Worm (Caenorhabditis elegans) whole organism, L4 larva: ENCODE results near the gene F02E11.3.

ENCODE experiments used
- ceh-62 ChIP-seq: sonication (generic microtip); optimal IDR thresholded peaks from 2 replicates; lab custom pipeline; 2017; ENCODE audit warnings: missing biosample characterization, missing genetic modification characterization
- ceh-82 ChIP-seq: sonication (generic microtip); optimal IDR thresholded peaks from 2 replicates; lab custom pipeline; 2017; ENCODE audit warnings: missing biosample characterization, missing genetic modification characterization
- fos-1 ChIP-seq: fragments of 150-350 bp; optimal IDR thresholded peaks from 2 replicates; lab custom pipeline; 2014; ENCODE audit warnings: missing biosample characterization, missing genetic modification characterization
- jun-1 ChIP-seq: fragments of 150-350 bp; optimal IDR thresholded peaks from 2 replicates; lab custom pipeline; 2014; ENCODE audit warnings: missing biosample characterization, missing genetic modification reagents, missing genetic modification characterization
- lsy-2 ChIP-seq, 2 experiments: fragments of 150-350 bp in 1 of 2; sonication (generic microtip) in 1 of 2; optimal IDR thresholded peaks; 2 replicates each; lab custom pipeline; 2014 to 2017; ENCODE audit warnings: missing biosample characterization in 2 of 2, missing genetic modification characterization in 2 of 2
- mdl-1 ChIP-seq, 2 experiments: fragments of 150-350 bp in 1 of 2; sonication (generic microtip) in 1 of 2; optimal IDR thresholded peaks; 2 replicates each; lab custom pipeline; 2014 to 2017; ENCODE audit warnings: missing biosample characterization in 2 of 2, missing genetic modification characterization in 2 of 2
- nhr-11 ChIP-seq: fragments of 150-350 bp; optimal IDR thresholded peaks from 2 replicates; lab custom pipeline; 2014; ENCODE audit warnings: missing biosample characterization, missing genetic modification characterization
- nhr-111 ChIP-seq: fragments of 200-800 bp; sonication (Bioruptor generic); optimal IDR thresholded peaks from 2 replicates; lab custom pipeline; 2018; ENCODE audit warnings: mild to moderate bottlenecking, missing genetic modification characterization, missing compliant biosample characterization
- nhr-48 ChIP-seq: sonication (generic microtip); optimal IDR thresholded peaks from 2 replicates; lab custom pipeline; 2016; ENCODE audit warnings: mild to moderate bottlenecking, missing genetic modification characterization, missing compliant biosample characterization
- pha-4 ChIP-seq, 2 experiments: fragments of 150-350 bp in 1 of 2; fragments of 200-800 bp in 1 of 2; sonication (Bioruptor generic) in 1 of 2; IDR thresholded peaks in 1 of 2; optimal IDR thresholded peaks in 1 of 2; 2 replicates each; pipeline versions ENCODE4 v1.3.6 to Lab custom; 2014 to 2022; ENCODE audit warnings: missing genetic modification characterization in 2 of 2, missing genetic modification reagents in 2 of 2, missing biosample characterization in 1 of 2, missing compliant biosample characterization in 1 of 2
- snpc-1.2 ChIP-seq: fragments of 200-800 bp; sonication (Bioruptor generic); IDR thresholded peaks from 2 replicates; pipeline ENCODE4 v1.3.6; 2022; ENCODE audit warnings: missing genetic modification reagents, missing genetic modification characterization, missing compliant biosample characterization
- snpc-4 ChIP-seq: fragments of 150-350 bp; optimal IDR thresholded peaks from 2 replicates; lab custom pipeline; 2014; ENCODE audit warnings: missing biosample characterization, missing genetic modification characterization
- unc-62 ChIP-seq, 3 experiments: fragments of 150-350 bp in 1 of 3; sonication (generic microtip); optimal IDR thresholded peaks in 2 of 3; peaks in 1 of 3; 1 replicate in 1 of 3; 2 replicates in 2 of 3; lab custom pipeline; 2014 to 2017; ENCODE audit warnings: missing biosample characterization in 3 of 3, missing genetic modification characterization in 3 of 3, missing genetic modification reagents in 3 of 3, missing genotype in 1 of 3

DNA sequence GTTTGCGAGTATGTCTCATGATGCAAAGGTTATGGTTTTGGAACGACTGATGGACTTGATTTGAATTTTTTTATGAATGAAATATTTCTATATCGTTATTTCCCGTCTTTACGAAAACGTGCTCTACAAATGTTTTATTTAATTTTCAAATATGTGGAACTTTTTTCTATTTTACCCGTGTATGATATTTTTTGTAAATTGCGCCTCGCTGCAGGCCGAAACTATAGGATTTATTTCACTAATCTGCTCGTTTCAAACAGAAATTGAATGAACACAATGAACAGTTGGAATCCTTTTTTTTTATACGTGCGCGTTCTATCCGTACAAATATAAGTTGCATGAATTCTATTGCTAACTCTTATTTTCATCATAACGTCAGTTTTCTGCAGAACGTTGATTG lies 23.1 kb upstream of the F02E11.3 start, which contains the start of gene btb-18:
- TF ChIP-seq unc-62 (GFP tag; optimal IDR thresholded peaks at IDR 0.05 in 1 of 2; lab: Kevin White, UChicago): no peak
- no peak for TF ChIP-seq unc-62 (tag; optimal IDR thresholded peaks at IDR 0.05; lab: Kevin White, UChicago)
- no peak for TF ChIP-seq jun-1 (tag; lab: Kevin White, UChicago)
- no peak for TF ChIP-seq fos-1 (tag; lab: Kevin White, UChicago)
- TF ChIP-seq snpc-1.2 (GFP tag; lab: Robert Waterston, UW): no peak
- no peak for TF ChIP-seq pha-4 (GFP tag; IDR thresholded peaks at IDR 0.05; lab: Robert Waterston, UW)
- no peak for TF ChIP-seq pha-4 (tag; optimal IDR thresholded peaks at IDR 0.05; lab: Kevin White, UChicago)
- no peak for TF ChIP-seq ceh-62
- no peak for TF ChIP-seq nhr-48 (tag; lab: Kevin White, UChicago)
- TF ChIP-seq mdl-1 (tag; optimal IDR thresholded peaks at IDR 0.05; lab: Kevin White, UChicago): no peak
- no peak for TF ChIP-seq nhr-111 (GFP tag; lab: Kevin White, UChicago)
- TF ChIP-seq snpc-4: no peak
- TF ChIP-seq nhr-11 (tag; lab: Kevin White, UChicago): no peak
- no peak for TF ChIP-seq ceh-82 (tag; lab: Kevin White, UChicago)
- TF ChIP-seq lsy-2 (tag; optimal IDR thresholded peaks at IDR 0.05; lab: Kevin White, UChicago): no peak
